Fruit fly (Drosophila melanogaster) whole organism, embryonic: ENCODE measurements around the gene CG5541.

Source experiments
- Atf-2 ChIP-seq: fragments of 200-800 bp; sonication (Bioruptor generic); optimal IDR thresholded peaks from 2 replicates; lab custom pipeline; 2016; ENCODE audit warnings: missing biosample characterization, missing genetic modification characterization
- CG13775 ChIP-seq: fragments of 200-800 bp; sonication (Bioruptor generic); optimal IDR thresholded peaks from 3 replicates; lab custom pipeline; 2017; ENCODE audit warnings: missing biosample characterization, mild to moderate bottlenecking, missing genetic modification characterization
- CG14965 ChIP-seq: fragments of 200-800 bp; sonication (Bioruptor generic); optimal IDR thresholded peaks from 2 replicates; lab custom pipeline; 2016; ENCODE audit warnings: missing biosample characterization, missing genetic modification characterization, borderline replicate concordance
- CG1647 ChIP-seq: fragments of 200-800 bp; sonication (Bioruptor generic); optimal IDR thresholded peaks from 3 replicates; lab custom pipeline; 2016; ENCODE audit warnings: missing biosample characterization, missing genetic modification characterization
- CG16863 ChIP-seq: fragments of 200-800 bp; sonication (Bioruptor generic); optimal IDR thresholded peaks from 3 replicates; lab custom pipeline; 2016; ENCODE audit warnings: missing biosample characterization, missing genetic modification characterization
- CG30431 ChIP-seq: fragments of 200-800 bp; sonication (Bioruptor generic); optimal IDR thresholded peaks from 2 replicates; lab custom pipeline; 2017; ENCODE audit warnings: missing biosample characterization, missing genetic modification characterization
- CG43689 ChIP-seq: fragments of 200-800 bp; sonication (Bioruptor generic); IDR thresholded peaks from 2 replicates; pipeline ENCODE4 v1.3.6; 2022; ENCODE audit warnings: missing biosample characterization, missing genetic modification characterization
- CG4404 ChIP-seq: fragments of 200-800 bp; sonication (Bioruptor generic); IDR thresholded peaks from 2 replicates; pipeline ENCODE4 v1.3.6; 2022; ENCODE audit warnings: missing biosample characterization, missing genetic modification characterization
- CG6654 ChIP-seq: fragments of 200-800 bp; sonication (Bioruptor generic); optimal IDR thresholded peaks from 2 replicates; lab custom pipeline; 2017; ENCODE audit warnings: missing biosample characterization, mild to moderate bottlenecking, missing genetic modification characterization
- CG7786 ChIP-seq: fragments of 200-800 bp; sonication (Bioruptor generic); optimal IDR thresholded peaks from 2 replicates; lab custom pipeline; 2016; ENCODE audit warnings: missing biosample characterization, missing genetic modification characterization
- CG8765 ChIP-seq: fragments of 200-800 bp; sonication (Bioruptor generic); IDR thresholded peaks from 2 replicates; pipeline ENCODE4 v1.3.6; 2022; ENCODE audit warnings: missing biosample characterization, missing genetic modification characterization
- Dad ChIP-seq: fragments of 200-800 bp; sonication (Bioruptor generic); optimal IDR thresholded peaks from 3 replicates; lab custom pipeline; 2016; ENCODE audit warnings: missing biosample characterization, missing genetic modification characterization
- HLH4C ChIP-seq: fragments of 200-800 bp; sonication (Bioruptor generic); IDR thresholded peaks from 3 replicates; pipeline ENCODE4 v1.3.6; 2022; ENCODE audit warnings: missing biosample characterization, missing genetic modification characterization; ENCODE audit not compliant: partially characterized antibody
- NC2β ChIP-seq: fragments of 200-800 bp; sonication (Bioruptor generic); optimal IDR thresholded peaks from 2 replicates; lab custom pipeline; 2016; ENCODE audit warnings: missing biosample characterization, missing genetic modification characterization
- Sox102F ChIP-seq: fragments of 200-800 bp; sonication (Bioruptor generic); optimal IDR thresholded peaks from 2 replicates; lab custom pipeline; 2018; ENCODE audit warnings: missing biosample characterization, mild to moderate bottlenecking, missing genetic modification characterization, moderate library complexity
- Sry-β ChIP-seq: fragments of 200-800 bp; sonication (Bioruptor generic); optimal IDR thresholded peaks from 2 replicates; lab custom pipeline; 2018; ENCODE audit warnings: missing biosample characterization, mild to moderate bottlenecking, missing genetic modification characterization, moderate library complexity
- Stat92E ChIP-seq, 3 experiments: fragments of >200 bp in 2 of 3; fragments of 200-800 bp in 1 of 3; sonication (Bioruptor generic) in 1 of 3; optimal IDR thresholded peaks; 2 replicates each; lab custom pipeline; 2017 to 2019; ENCODE audit warnings: missing biosample characterization in 3 of 3, missing genetic modification characterization in 3 of 3, mild to moderate bottlenecking in 1 of 3, moderate library complexity in 1 of 3
- amos ChIP-seq: fragments of 200-800 bp; sonication (Bioruptor generic); IDR thresholded peaks from 2 replicates; pipeline ENCODE4 v1.3.6; 2022; ENCODE audit warnings: missing biosample characterization, missing genetic modification characterization; ENCODE audit not compliant: partially characterized antibody
- ase ChIP-seq: fragments of 200-800 bp; sonication (Bioruptor generic); IDR thresholded peaks from 3 replicates; pipeline ENCODE4 v1.3.6; 2022; ENCODE audit warnings: missing biosample characterization, missing genetic modification characterization
- bsh ChIP-seq, 2 experiments: fragments of 200-800 bp; sonication (Bioruptor generic); optimal IDR thresholded peaks; 2 replicates each; lab custom pipeline; 2017 to 2018; ENCODE audit warnings: mild to moderate bottlenecking in 2 of 2, missing biosample characterization in 2 of 2, missing genetic modification characterization in 2 of 2, moderate library complexity in 1 of 2
- cad ChIP-seq: fragments of >200 bp; optimal IDR thresholded peaks from 2 replicates; lab custom pipeline; 2017; ENCODE audit warnings: missing biosample characterization, missing genetic modification characterization
- danr ChIP-seq: fragments of 200-800 bp; sonication (Bioruptor generic); IDR thresholded peaks from 2 replicates; pipeline ENCODE4 v1.3.6; 2022; ENCODE audit warnings: missing biosample characterization, missing genetic modification characterization
- grau ChIP-seq: fragments of 200-800 bp; optimal IDR thresholded peaks from 3 replicates; lab custom pipeline; 2019; ENCODE audit warnings: missing biosample characterization, mild to moderate bottlenecking, missing genetic modification characterization, moderate library complexity
- gsb ChIP-seq: fragments of 200-800 bp; sonication (Bioruptor generic); IDR thresholded peaks from 2 replicates; pipeline ENCODE4 v1.3.6; 2022; ENCODE audit warnings: missing biosample characterization, missing genetic modification characterization
- h ChIP-seq: fragments of >200 bp; optimal IDR thresholded peaks from 2 replicates; lab custom pipeline; 2017
- ind ChIP-seq: fragments of 200-800 bp; sonication (Bioruptor generic); optimal IDR thresholded peaks from 3 replicates; lab custom pipeline; 2016; ENCODE audit warnings: missing biosample characterization, missing genetic modification characterization
- jumu ChIP-seq: fragments of 200-800 bp; sonication (Bioruptor generic); optimal IDR thresholded peaks from 3 replicates; lab custom pipeline; 2016; ENCODE audit warnings: missing biosample characterization, missing genetic modification characterization
- knrl ChIP-seq: fragments of 200-800 bp; sonication (Bioruptor generic); IDR thresholded peaks from 3 replicates; pipeline ENCODE4 v1.3.6; 2022; ENCODE audit warnings: missing biosample characterization, missing genetic modification characterization; ENCODE audit not compliant: partially characterized antibody
- lbe ChIP-seq: fragments of 200-800 bp; sonication (Bioruptor generic); optimal IDR thresholded peaks from 2 replicates; lab custom pipeline; 2016; ENCODE audit warnings: missing biosample characterization, mild to moderate bottlenecking, missing genetic modification characterization
- ro ChIP-seq: fragments of 200-800 bp; sonication (Bioruptor generic); IDR thresholded peaks from 2 replicates; pipeline ENCODE4 v1.3.6; 2022; ENCODE audit warnings: missing biosample characterization, missing genetic modification characterization
- slou ChIP-seq: fragments of 200-800 bp; sonication (Bioruptor generic); optimal IDR thresholded peaks from 3 replicates; lab custom pipeline; 2016; ENCODE audit warnings: missing biosample characterization, missing genetic modification characterization
- zen ChIP-seq: fragments of 200-800 bp; sonication (Bioruptor generic); optimal IDR thresholded peaks from 3 replicates; lab custom pipeline; 2018; ENCODE audit warnings: missing biosample characterization, mild to moderate bottlenecking, missing genetic modification characterization, moderate library complexity

CG5541 gene

dm6 chrX:15091159-15091558 is 47.2 kb downstream of the CG5541 start (continued):
- TF ChIP-seq CG7786, result no peak
- no peak for TF ChIP-seq bsh (GFP tag; optimal IDR thresholded peaks at IDR 0.05; lab: Kevin White, UChicago)
- no peak for TF ChIP-seq grau (tag; lab: Kevin White, UChicago)
- no peak for TF ChIP-seq ro
- no peak for TF ChIP-seq CG43689 (GFP tag; lab: Robert Waterston, UW)
- TF ChIP-seq CG14965 (GFP tag; lab: Kevin White, UChicago), result no peak
- TF ChIP-seq danr (GFP tag; lab: Robert Waterston, UW), result no peak
- TF ChIP-seq ase (GFP tag; lab: Robert Waterston, UW), result no peak
- TF ChIP-seq Atf-2 (GFP tag; lab: Kevin White, UChicago), result no peak
- no peak for TF ChIP-seq slou (GFP tag; lab: Kevin White, UChicago)
- TF ChIP-seq h (lab: Kevin White, UChicago), result no peak
- TF ChIP-seq amos, result no peak
- TF ChIP-seq CG4404 (GFP tag; lab: Robert Waterston, UW), result no peak
- TF ChIP-seq gsb (GFP tag; lab: Robert Waterston, UW), result no peak
- TF ChIP-seq CG1647, result no peak
- no peak for TF ChIP-seq lbe (GFP tag; lab: Kevin White, UChicago)
- TF ChIP-seq knrl (GFP tag; lab: Robert Waterston, UW), result no peak
- TF ChIP-seq NC2β (GFP tag; lab: Kevin White, UChicago), result no peak
- no peak for TF ChIP-seq Sry-β (GFP tag; lab: Kevin White, UChicago)
- TF ChIP-seq cad (GFP tag; lab: Kevin White, UChicago), result no peak
- no peak for TF ChIP-seq Stat92E (GFP tag; optimal IDR thresholded peaks at IDR 0.05; lab: Kevin White, UChicago)
- TF ChIP-seq jumu (GFP tag; lab: Kevin White, UChicago), result no peak
- no peak for TF ChIP-seq Dad (GFP tag; lab: Kevin White, UChicago)
- no peak for TF ChIP-seq Sox102F
- no peak for TF ChIP-seq ind
- TF ChIP-seq CG6654 (GFP tag; lab: Kevin White, UChicago), result no peak
- TF ChIP-seq CG16863 (GFP tag; lab: Kevin White, UChicago), result no peak
- TF ChIP-seq CG30431 (GFP tag; lab: Kevin White, UChicago), result no peak
- TF ChIP-seq CG13775 (GFP tag; lab: Kevin White, UChicago), result no peak
- 0 out of 3 replicates have a peak, but pooled peaks have one; percentile 8 for TF ChIP-seq HLH4C (GFP tag; lab: Robert Waterston, UW)
- TF ChIP-seq zen (tag; lab: Kevin White, UChicago), result peak; percentile 55

dm6 chrX:15095942-15096341 is 52.0 kb downstream of the CG5541 start, which contains the start of gene CG9072:
Gene CG9072 (minus strand): TSS chrX:15096042.
- no peak for TF ChIP-seq CG8765
